Worm (Caenorhabditis elegans) whole organism, mixed stage, embryonic: ENCODE results near the gene dmd-6.

Source experiments
- bed-3 ChIP-seq: fragments of 200-800 bp; sonication (Bioruptor generic); optimal IDR thresholded peaks from 3 replicates; lab custom pipeline; 2018; ENCODE audit warnings: mild to moderate bottlenecking, missing genetic modification characterization, moderate library complexity, missing compliant biosample characterization
- blmp-1 ChIP-seq: fragments of 150-350 bp; optimal IDR thresholded peaks from 2 replicates; lab custom pipeline; 2014; ENCODE audit warnings: missing biosample characterization, missing genetic modification characterization
- ceh-39 ChIP-seq: fragments of 150-350 bp; optimal IDR thresholded peaks from 2 replicates; lab custom pipeline; 2014; ENCODE audit warnings: missing biosample characterization, missing genetic modification characterization
- ceh-83 ChIP-seq: fragments of 200-800 bp; sonication (Bioruptor generic); optimal IDR thresholded peaks from 2 replicates; lab custom pipeline; 2018; ENCODE audit warnings: mild to moderate bottlenecking, missing genetic modification characterization, missing compliant biosample characterization
- ces-1 ChIP-seq: fragments of 150-350 bp; optimal IDR thresholded peaks from 2 replicates; lab custom pipeline; 2014; ENCODE audit warnings: missing biosample characterization, missing genetic modification reagents, missing genetic modification characterization
- cnd-1 ChIP-seq: fragments of 200-800 bp; sonication (Bioruptor generic); optimal IDR thresholded peaks from 2 replicates; lab custom pipeline; 2018; ENCODE audit warnings: mild to moderate bottlenecking, missing genetic modification characterization, missing compliant biosample characterization
- drap-1 ChIP-seq: fragments of 200-800 bp; sonication (Bioruptor generic); optimal IDR thresholded peaks from 3 replicates; lab custom pipeline; 2018; ENCODE audit warnings: mild to moderate bottlenecking, missing genetic modification characterization, missing compliant biosample characterization
- elt-3 ChIP-seq: fragments of 150-350 bp; optimal IDR thresholded peaks from 2 replicates; lab custom pipeline; 2014; ENCODE audit warnings: missing biosample characterization, missing genetic modification characterization
- flh-1 ChIP-seq: fragments of 200-800 bp; sonication (Bioruptor generic); optimal IDR thresholded peaks from 2 replicates; lab custom pipeline; 2018; ENCODE audit warnings: mild to moderate bottlenecking, missing genetic modification characterization, moderate library complexity, missing compliant biosample characterization
- hlh-1 ChIP-seq: fragments of 150-350 bp; optimal IDR thresholded peaks from 2 replicates; lab custom pipeline; 2014; ENCODE audit warnings: missing biosample characterization, missing genetic modification reagents, missing genetic modification characterization
- lin-13 ChIP-seq: fragments of 150-350 bp; optimal IDR thresholded peaks from 2 replicates; lab custom pipeline; 2014; ENCODE audit warnings: missing biosample characterization, missing genetic modification characterization
- lsy-2 ChIP-seq: fragments of 150-350 bp; optimal IDR thresholded peaks from 2 replicates; lab custom pipeline; 2014; ENCODE audit warnings: missing biosample characterization, missing genetic modification characterization
- mab-5 ChIP-seq: fragments of 150-350 bp; optimal IDR thresholded peaks from 2 replicates; lab custom pipeline; 2014; ENCODE audit warnings: missing biosample characterization, missing genetic modification characterization
- mep-1 ChIP-seq: fragments of 150-350 bp; optimal IDR thresholded peaks from 2 replicates; lab custom pipeline; 2017; ENCODE audit warnings: missing biosample characterization, missing genetic modification reagents, missing genetic modification characterization, inconsistent platforms
- mls-2 ChIP-seq: sonication (generic microtip); optimal IDR thresholded peaks from 2 replicates; lab custom pipeline; 2016; ENCODE audit warnings: mild to moderate bottlenecking, missing genetic modification characterization, moderate library complexity, missing compliant biosample characterization
- nhr-12 ChIP-seq: fragments of 150-350 bp; optimal IDR thresholded peaks from 2 replicates; lab custom pipeline; 2014; ENCODE audit warnings: missing biosample characterization, missing genetic modification characterization
- nhr-237 ChIP-seq: fragments of 150-350 bp; optimal IDR thresholded peaks from 2 replicates; lab custom pipeline; 2014; ENCODE audit warnings: missing biosample characterization, missing genetic modification characterization
- nhr-28 ChIP-seq: fragments of 150-350 bp; optimal IDR thresholded peaks from 2 replicates; lab custom pipeline; 2014; ENCODE audit warnings: missing biosample characterization, missing genetic modification characterization
- nhr-76 ChIP-seq: sonication (generic microtip); optimal IDR thresholded peaks from 2 replicates; lab custom pipeline; 2017; ENCODE audit warnings: missing biosample characterization, missing genetic modification characterization
- pha-4 ChIP-seq: fragments of 150-350 bp; optimal IDR thresholded peaks from 2 replicates; lab custom pipeline; 2018; ENCODE audit warnings: missing biosample characterization, missing genetic modification reagents, missing genetic modification characterization
- sem-2 ChIP-seq: fragments of 200-800 bp; sonication (Bioruptor generic); optimal IDR thresholded peaks from 2 replicates; lab custom pipeline; 2018; ENCODE audit warnings: mild to moderate bottlenecking, missing genetic modification characterization, missing compliant biosample characterization
- sptf-1 ChIP-seq: sonication (generic microtip); optimal IDR thresholded peaks from 2 replicates; lab custom pipeline; 2017; ENCODE audit warnings: mild to moderate bottlenecking, missing genetic modification characterization, moderate library complexity, missing compliant biosample characterization
- tbx-8 ChIP-seq: fragments of 200-800 bp; sonication (Bioruptor generic); optimal IDR thresholded peaks from 2 replicates; lab custom pipeline; 2018; ENCODE audit warnings: mild to moderate bottlenecking, missing genetic modification characterization, moderate library complexity, missing compliant biosample characterization
- unc-120 ChIP-seq: sonication (generic microtip); optimal IDR thresholded peaks from 2 replicates; lab custom pipeline; 2017; ENCODE audit warnings: missing genetic modification characterization, missing compliant biosample characterization; ENCODE audit not compliant: poor library complexity, severe bottlenecking
- ztf-11 ChIP-seq: fragments of 150-350 bp; optimal IDR thresholded peaks from 2 replicates; lab custom pipeline; 2014; ENCODE audit warnings: missing biosample characterization, missing genetic modification characterization

Gene dmd-6

ce11 chrIV:14622109-14622508 lies 5.7 kb downstream of the dmd-6 start:
- TF ChIP-seq nhr-237 (tag; lab: Kevin White, UChicago) (no peak), lsy-2 (tag; lab: Kevin White, UChicago) (no peak), nhr-28 (no peak), nhr-12 (tag; lab: Kevin White, UChicago) (no peak)

- TF ChIP-seq ces-1 (GFP tag; lab: Kevin White, UChicago) (no peak), cnd-1 (tag; lab: Kevin White, UChicago) (no peak), hlh-1 (tag; lab: Kevin White, UChicago) (no peak), nhr-12 (tag; lab: Kevin White, UChicago) (no peak), drap-1 (GFP tag; lab: Kevin White, UChicago) (no peak), blmp-1 (tag; lab: Kevin White, UChicago) (no peak)
Observed at ce11 chrIV:14631726-14632125, 15.3 kb downstream of the dmd-6 start.

- TF ChIP-seq flh-1 (GFP tag; lab: Kevin White, UChicago) = no peak
- TF ChIP-seq, all 35 proteins: peak for 0
Observed at ce11 chrIV:14632799-14633198, 16.4 kb downstream of the dmd-6 start, which contains the start of gene irld-4. Gene irld-4 (plus strand): TSS chrIV:14633099.

ce11 chrIV:14634826-14635225 lies 18.4 kb downstream of the dmd-6 start, which contains the start of gene ule-2:
Gene ule-2 (plus strand): TSS chrIV:14635126.
- TF ChIP-seq mab-5 (tag; lab: Kevin White, UChicago) (no peak), ceh-83 (no peak), elt-3 (tag; lab: Kevin White, UChicago) (no peak), unc-120 (no peak), mls-2 (tag; lab: Kevin White, UChicago) (no peak), nhr-12 (tag; lab: Kevin White, UChicago) (no peak), sem-2 (GFP tag; lab: Kevin White, UChicago) (no peak), lin-13 (tag; lab: Kevin White, UChicago) (no peak)

ce11 chrIV:14637413-14637812 lies 21.0 kb downstream of the dmd-6 start, which contains the start of gene srlf-27:
Gene srlf-27 (plus strand): TSS chrIV:14637713.
- TF ChIP-seq nhr-237 (tag; lab: Kevin White, UChicago) = no peak
- no peak for TF ChIP-seq sptf-1 (tag; lab: Kevin White, UChicago)
- no peak for TF ChIP-seq hlh-1 (tag; lab: Kevin White, UChicago)
- TF ChIP-seq flh-1 (GFP tag; lab: Kevin White, UChicago) = no peak
- TF ChIP-seq ceh-39 (tag; lab: Kevin White, UChicago) = no peak
- TF ChIP-seq mep-1 (tag; lab: Kevin White, UChicago) = no peak
- no peak for TF ChIP-seq bed-3 (GFP tag; lab: Kevin White, UChicago)
- no peak for TF ChIP-seq pha-4
- no peak for TF ChIP-seq nhr-76 (tag; lab: Kevin White, UChicago)
- no peak for TF ChIP-seq ztf-11 (tag; lab: Kevin White, UChicago)
- TF ChIP-seq nhr-28 = no peak
- TF ChIP-seq drap-1 (GFP tag; lab: Kevin White, UChicago) = no peak
- TF ChIP-seq, all 35 proteins: peak for 0

- TF ChIP-seq tbx-8 (GFP tag; lab: Kevin White, UChicago) = no peak
- TF ChIP-seq nhr-237 (tag; lab: Kevin White, UChicago) = no peak
- TF ChIP-seq ztf-11 (tag; lab: Kevin White, UChicago) = no peak
- TF ChIP-seq, all 35 proteins: peak for 0
Observed at ce11 chrIV:14653066-14653465, 36.7 kb downstream of the dmd-6 start, which contains the start of gene talp-3. Gene talp-3 (minus strand): TSS chrIV:14653380.

ce11 chrIV:14656573-14657129 lies 40.2 kb downstream of the dmd-6 start, which contains the start of gene Y57G11C.33:
Gene Y57G11C.33 (plus strand): TSS chrIV:14657079.
- TF ChIP-seq mep-1 (tag; lab: Kevin White, UChicago) (peak; percentile 46), lsy-2 (tag; lab: Kevin White, UChicago) (peak; percentile 90), nhr-12 (tag; lab: Kevin White, UChicago) (no peak), blmp-1 (tag; lab: Kevin White, UChicago) (no peak), ces-1 (GFP tag; lab: Kevin White, UChicago) (peak; percentile 49), mab-5 (tag; lab: Kevin White, UChicago) (no peak), bed-3 (GFP tag; lab: Kevin White, UChicago) (no peak), lin-13 (tag; lab: Kevin White, UChicago) (peak; percentile 3)
